Fruit fly (Drosophila melanogaster) whole organism, embryonic: Measurements from ENCODE around the gene CG43230.

Experiments used
- B-H1 ChIP-seq: fragments of 200-800 bp; sonication (Bioruptor generic); IDR thresholded peaks from 3 replicates; pipeline ENCODE4 v1.3.6; 2022; ENCODE audit warnings: missing biosample characterization, missing genetic modification characterization
- CG17361 ChIP-seq: fragments of 200-800 bp; sonication (Bioruptor generic); IDR thresholded peaks from 3 replicates; pipeline ENCODE4 v1.3.6; 2022; ENCODE audit warnings: missing biosample characterization, missing genetic modification characterization
- CG9797 ChIP-seq: fragments of 200-800 bp; sonication (Bioruptor generic); optimal IDR thresholded peaks from 3 replicates; lab custom pipeline; 2018; ENCODE audit warnings: missing biosample characterization, mild to moderate bottlenecking, missing genetic modification characterization
- Eip74EF ChIP-seq, 2 experiments: fragments of 200-800 bp in 1 of 2; fragments of >200 bp in 1 of 2; sonication (Bioruptor generic) in 1 of 2; optimal IDR thresholded peaks; 2 replicates each; lab custom pipeline; 2017 to 2019; ENCODE audit warnings: missing biosample characterization in 2 of 2, missing genetic modification characterization in 2 of 2, mild to moderate bottlenecking in 1 of 2, moderate library complexity in 1 of 2

DNA sequence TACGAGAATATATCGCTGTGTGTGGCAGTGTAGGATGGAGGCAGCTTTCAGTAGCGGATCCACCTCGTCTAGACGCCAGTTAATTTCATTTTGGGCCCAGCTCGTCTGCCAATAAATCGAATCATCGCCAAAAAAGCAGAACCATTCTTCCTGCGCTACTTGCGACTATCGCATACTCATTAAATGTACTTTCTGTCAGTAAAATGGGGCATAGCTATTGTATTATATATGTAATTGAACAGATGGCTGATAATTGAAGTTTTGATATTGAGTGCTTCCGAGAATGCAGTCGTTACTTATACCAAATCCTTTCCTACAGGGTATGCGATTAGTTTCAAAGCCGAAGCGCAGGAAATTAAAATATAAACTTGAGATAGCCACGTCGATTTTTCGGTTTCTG, 29.7 kb downstream of the CG43230 start:
- TF ChIP-seq B-H1 (no peak), CG17361 (GFP tag; lab: Robert Waterston, UW) (no peak), Eip74EF (GFP tag; optimal IDR thresholded peaks at IDR 0.05; lab: Kevin White, UChicago) (no peak), CG9797 (no peak)
